Fruit fly (Drosophila melanogaster): ENCODE data around the gene rudhira.

dm6 chrX:11815356-11816270 is 1.1 kb upstream of the rudhira start:
- TF ChIP-seq Hr96 (GFP tag; optimal IDR thresholded peaks at IDR 0.05) (no peak), CG7045 (GFP tag; optimal IDR thresholded peaks at IDR 0.05) (no peak), CG5204 (GFP tag; optimal IDR thresholded peaks at IDR 0.05) (no peak), cnc (optimal IDR thresholded peaks at IDR 0.05) (no peak)
